Worm (Caenorhabditis elegans): ENCODE data around the gene aat-4.

The aat-4 gene

ce11 chrIV:6249591-6249990, 25.9 kb downstream of the aat-4 start, which contains the start of gene F58F9.1:
Gene F58F9.1 (plus strand): TSS chrIV:6249841.
- TF ChIP-seq nhr-19 (GFP tag; conservative IDR thresholded peaks at IDR 0.05) (no peak), nhr-47 (tag; optimal IDR thresholded peaks at IDR 0.05) (peak; percentile 29), mab-9 (GFP tag; IDR thresholded peaks at IDR 0.05) (no peak), elt-2 (tag; optimal IDR thresholded peaks at IDR 0.05) (no peak), irx-1 (tag; optimal IDR thresholded peaks at IDR 0.05) (no peak), dsc-1 (tag; optimal IDR thresholded peaks at IDR 0.05) (peak; percentile 37), dpl-1 (GFP tag; optimal IDR thresholded peaks at IDR 0.05) (no peak), ceh-8 (GFP tag; optimal IDR thresholded peaks at IDR 0.05) (no peak), lin-15B (tag; optimal IDR thresholded peaks at IDR 0.05) (no peak), unc-98 (GFP tag; IDR thresholded peaks at IDR 0.05) (no peak), C04F5.9 (tag; optimal IDR thresholded peaks at IDR 0.05) (no peak), egl-13 (tag; optimal IDR thresholded peaks at IDR 0.05) (peak; percentile 9), unc-86 (tag; optimal IDR thresholded peaks at IDR 0.05) (no peak), swsn-7 (tag; optimal IDR thresholded peaks at IDR 0.05) (peak; percentile 4), lin-14 (GFP tag; optimal IDR thresholded peaks at IDR 0.05) (peak; percentile 64), grh-1 (GFP tag; IDR thresholded peaks at IDR 0.05) (no peak)

DNA sequence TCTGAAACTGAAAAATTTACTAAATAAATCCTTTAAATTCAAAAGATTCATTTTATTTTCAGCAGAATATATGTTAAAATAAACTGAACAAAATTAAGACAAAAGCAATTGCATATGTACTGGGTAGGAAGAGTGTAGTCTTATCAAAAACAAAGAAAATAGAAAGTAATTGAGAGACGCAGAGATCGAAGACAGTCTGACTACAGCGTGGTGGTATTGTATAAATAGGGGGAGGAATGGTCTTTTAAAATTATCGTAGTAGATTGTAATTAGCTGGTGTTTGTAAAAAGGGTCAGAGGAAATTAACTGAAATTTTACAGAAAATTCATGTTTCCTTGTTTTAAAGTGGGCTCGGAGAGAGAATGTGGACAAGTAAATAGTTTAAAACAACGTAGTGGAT, 27.0 kb downstream of the aat-4 start, which contains the start of gene acox-3:
acox-3 (minus strand) TSS at position 7 of the 400 bp plus-strand sequence.
- peak; percentile 54 for TF ChIP-seq elt-2 (tag; optimal IDR thresholded peaks at IDR 0.05)
- peak; percentile 92 for TF ChIP-seq nhr-20 (tag; optimal IDR thresholded peaks at IDR 0.05)
- TF ChIP-seq unc-62 (GFP tag; optimal IDR thresholded peaks at IDR 0.05), result no peak
- TF ChIP-seq nhr-12 (tag; optimal IDR thresholded peaks at IDR 0.05), result no peak
- no peak for TF ChIP-seq aly-2 (tag; optimal IDR thresholded peaks at IDR 0.05)
- TF ChIP-seq elt-3 (tag; optimal IDR thresholded peaks at IDR 0.05), result peak in 2 of 6 experiments; percentile 54 to 55
- TF ChIP-seq dpl-1 (GFP tag; optimal IDR thresholded peaks at IDR 0.05), result peak in 1 of 3 experiments; percentile 5
- no peak for TF ChIP-seq swsn-7 (tag; optimal IDR thresholded peaks at IDR 0.05)
- TF ChIP-seq nhr-71 (tag; optimal IDR thresholded peaks at IDR 0.05), result peak; percentile 33
- TF ChIP-seq lsy-2 (tag; optimal IDR thresholded peaks at IDR 0.05), result peak in 1 of 2 experiments; percentile 7
- TF ChIP-seq nhr-90 (tag; optimal IDR thresholded peaks at IDR 0.05; ENCODE audit: poor library complexity), result no peak
- no peak for TF ChIP-seq vab-15 (tag; optimal IDR thresholded peaks at IDR 0.05)
- TF ChIP-seq lin-35 (GFP tag; optimal IDR thresholded peaks at IDR 0.05), result peak in 1 of 2 experiments; percentile 52
- TF ChIP-seq blmp-1 (tag; optimal IDR thresholded peaks at IDR 0.05), result peak; percentile 43
- peak; percentile 27 for TF ChIP-seq nhr-85 (tag)

DNA sequence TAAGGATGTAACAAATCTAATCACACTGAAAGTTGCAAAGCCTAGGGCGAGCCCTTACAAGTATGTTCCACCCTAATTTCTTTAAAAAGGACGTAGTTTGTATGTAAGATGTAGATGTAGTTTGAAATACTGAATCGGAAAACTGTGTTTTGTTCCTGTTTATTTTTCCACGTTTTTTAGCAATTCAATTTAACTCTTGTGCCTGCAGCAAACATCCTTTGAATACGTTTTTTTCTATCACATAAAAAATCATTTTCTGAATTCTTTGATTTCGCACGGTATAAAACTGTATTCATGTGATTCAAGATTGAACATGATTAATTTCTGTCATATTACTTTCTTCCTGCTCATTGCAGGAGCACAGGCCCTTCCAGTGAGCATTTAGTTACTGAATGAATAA, 35.5 kb downstream of the aat-4 start, which contains the start of gene F58F9.9:
F58F9.9 (plus strand) TSS at position 301 of the 400 bp plus-strand sequence.
- TF ChIP-seq hpl-2 (GFP tag; optimal IDR thresholded peaks at IDR 0.05) (no peak), sup-37 (GFP tag; optimal IDR thresholded peaks at IDR 0.05) (no peak), pag-3 (tag; optimal IDR thresholded peaks at IDR 0.05; ENCODE audit: borderline replicate concordance, insufficient read depth) (no peak), hlh-4 (tag; optimal IDR thresholded peaks at IDR 0.05) (no peak), snu-23 (GFP tag; optimal IDR thresholded peaks at IDR 0.05) (no peak), snpc-4 (tag; optimal IDR thresholded peaks at IDR 0.05) (no peak), tlp-1 (tag; optimal IDR thresholded peaks at IDR 0.05) (no peak), nhr-90 (tag; optimal IDR thresholded peaks at IDR 0.05; ENCODE audit: poor library complexity) (no peak), skn-1 (tag; optimal IDR thresholded peaks at IDR 0.05) (no peak), ceh-90 (tag; optimal IDR thresholded peaks at IDR 0.05) (no peak), unc-130 (tag; optimal IDR thresholded peaks at IDR 0.05) (no peak), lin-15B (tag; optimal IDR thresholded peaks at IDR 0.05) (no peak), nhr-28 (tag; optimal IDR thresholded peaks at IDR 0.05) (no peak), pax-3 (tag; optimal IDR thresholded peaks at IDR 0.05) (no peak), grh-1 (GFP tag; IDR thresholded peaks at IDR 0.05) (no peak), ceh-8 (GFP tag; optimal IDR thresholded peaks at IDR 0.05) (no peak)

Measured in whole organism, L1 larva.